Worm (Caenorhabditis elegans): ENCODE data around the gene spp-31.

ce11 chrIV:1371300-1371699 is 35.1 kb upstream of the spp-31 start:
- TF ChIP-seq pqm-1 (tag; optimal IDR thresholded peaks at IDR 0.05) (no peak), tbx-2 (tag; optimal IDR thresholded peaks at IDR 0.05) (no peak), nhr-67 (tag; optimal IDR thresholded peaks at IDR 0.05) (no peak), nhr-11 (tag; optimal IDR thresholded peaks at IDR 0.05) (no peak), nhr-77 (tag; optimal IDR thresholded peaks at IDR 0.05) (no peak), nhr-76 (tag; optimal IDR thresholded peaks at IDR 0.05) (no peak), elt-3 (tag; optimal IDR thresholded peaks at IDR 0.05) (no peak), mml-1 (tag; optimal IDR thresholded peaks at IDR 0.05) (no peak), unc-62 (GFP tag; optimal IDR thresholded peaks at IDR 0.05) (no peak), fkh-10 (GFP tag; optimal IDR thresholded peaks at IDR 0.05) (no peak), unc-39 (tag; optimal IDR thresholded peaks at IDR 0.05) (no peak)

Measured in whole organism, L3 larva.